Worm (Caenorhabditis elegans): ENCODE measurements around the gene F23F12.12.

- no peak for TF ChIP-seq lin-40 (tag; optimal IDR thresholded peaks at IDR 0.05)
- TF ChIP-seq snpc-4 (GFP tag; optimal IDR thresholded peaks at IDR 0.05) = no peak
- no peak for TF ChIP-seq snpc-4 (tag; optimal IDR thresholded peaks at IDR 0.05)
- TF ChIP-seq ets-4 (GFP tag; optimal IDR thresholded peaks at IDR 0.05) = no peak
- TF ChIP-seq lsy-27 (tag; optimal IDR thresholded peaks at IDR 0.05; ENCODE audit: borderline replicate concordance, insufficient read depth) = no peak
- no peak for TF ChIP-seq hrde-1 (tag; optimal IDR thresholded peaks at IDR 0.05; ENCODE audit: borderline replicate concordance)
- no peak for TF ChIP-seq fkh-3 (tag; optimal IDR thresholded peaks at IDR 0.05)
- no peak for TF ChIP-seq T07F8.4 (tag; optimal IDR thresholded peaks at IDR 0.05)
- TF ChIP-seq him-1 (tag; optimal IDR thresholded peaks at IDR 0.05) = no peak
- TF ChIP-seq ccch-3 (GFP tag; optimal IDR thresholded peaks at IDR 0.05) = no peak
These were observed 6.7 kb downstream of the F23F12.12 start, which contains the start of gene acr-5 for ce11 chrIII:6514673-6515072.
